Worm (Caenorhabditis elegans): ENCODE measurements around the gene C55A6.12.

The C55A6.12 gene

ce11 chrV:11529541-11529940 is 26.6 kb upstream of the C55A6.12 start:
- TF ChIP-seq ztf-1 (GFP tag; conservative IDR thresholded peaks at IDR 0.05) = no peak
- no peak for TF ChIP-seq nhr-23 (tag; optimal IDR thresholded peaks at IDR 0.05)
- TF ChIP-seq sma-9 (GFP tag; optimal IDR thresholded peaks at IDR 0.05) = peak; percentile 44
- TF ChIP-seq sma-9 (tag; optimal IDR thresholded peaks at IDR 0.05) = no peak
- no peak for TF ChIP-seq nhr-77 (tag; optimal IDR thresholded peaks at IDR 0.05)
- TF ChIP-seq nhr-129 (tag; optimal IDR thresholded peaks at IDR 0.05) = peak; percentile 41
- peak; percentile 82 for TF ChIP-seq F13H6.1 (tag; optimal IDR thresholded peaks at IDR 0.05)
- TF ChIP-seq ama-1 (optimal IDR thresholded peaks at IDR 0.05) = no peak
- no peak for TF ChIP-seq R02D3.7 (tag; optimal IDR thresholded peaks at IDR 0.05)
- no peak for TF ChIP-seq nhr-25 (tag; optimal IDR thresholded peaks at IDR 0.05)

DNA sequence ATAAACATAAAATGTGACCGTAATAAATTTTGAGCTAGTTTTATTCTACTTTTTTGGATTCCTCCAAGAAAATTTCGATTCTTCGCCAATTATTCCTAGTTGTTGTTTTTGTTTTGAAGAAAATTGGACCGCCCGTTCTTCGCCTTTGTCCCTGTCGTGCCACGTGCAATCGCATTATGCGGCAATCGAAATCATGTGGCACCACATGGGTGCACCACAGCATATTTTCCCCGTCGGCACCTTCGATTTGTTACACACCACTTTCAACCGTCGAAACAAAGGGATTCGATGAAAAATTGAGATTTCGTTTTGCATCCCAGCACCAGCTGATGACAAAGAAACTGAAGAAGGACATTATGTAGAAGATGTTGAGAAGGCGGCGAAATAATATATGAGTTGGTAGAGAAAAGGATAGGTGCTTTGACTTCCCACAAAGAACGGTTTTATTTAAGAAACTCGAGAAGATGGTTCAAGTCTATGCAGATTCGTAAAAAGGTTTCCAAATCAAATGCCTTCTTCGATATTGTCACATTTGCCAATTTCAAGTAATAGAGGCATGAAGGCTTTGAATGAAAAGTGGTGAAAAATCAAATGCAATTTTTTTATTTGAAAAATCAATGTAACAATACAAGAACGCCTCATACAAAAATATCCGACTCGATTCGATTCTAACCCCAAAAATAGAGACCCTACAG is 25.8 kb upstream of the C55A6.12 start:
- TF ChIP-seq nhr-129 (tag; optimal IDR thresholded peaks at IDR 0.05) (peak; percentile 13), nhr-25 (tag; optimal IDR thresholded peaks at IDR 0.05) (peak; percentile 30), lin-11 (tag; optimal IDR thresholded peaks at IDR 0.05) (no peak)

ce11 chrV:11527531-11527930 is 24.6 kb upstream of the C55A6.12 start, which contains the start of gene ccch-1:
ccch-1 (plus strand) TSS chrV:11527831.
- TF ChIP-seq Y55F3AM.14 (GFP tag; optimal IDR thresholded peaks at IDR 0.05) = no peak
- no peak for TF ChIP-seq mdl-1 (tag; optimal IDR thresholded peaks at IDR 0.05)
- no peak for TF ChIP-seq nhr-23 (tag; optimal IDR thresholded peaks at IDR 0.05)
- TF ChIP-seq unc-62 (GFP tag; optimal IDR thresholded peaks at IDR 0.05) = no peak
- TF ChIP-seq ztf-1 (GFP tag; conservative IDR thresholded peaks at IDR 0.05) = no peak
- no peak for TF ChIP-seq zag-1 (tag; optimal IDR thresholded peaks at IDR 0.05)

DNA sequence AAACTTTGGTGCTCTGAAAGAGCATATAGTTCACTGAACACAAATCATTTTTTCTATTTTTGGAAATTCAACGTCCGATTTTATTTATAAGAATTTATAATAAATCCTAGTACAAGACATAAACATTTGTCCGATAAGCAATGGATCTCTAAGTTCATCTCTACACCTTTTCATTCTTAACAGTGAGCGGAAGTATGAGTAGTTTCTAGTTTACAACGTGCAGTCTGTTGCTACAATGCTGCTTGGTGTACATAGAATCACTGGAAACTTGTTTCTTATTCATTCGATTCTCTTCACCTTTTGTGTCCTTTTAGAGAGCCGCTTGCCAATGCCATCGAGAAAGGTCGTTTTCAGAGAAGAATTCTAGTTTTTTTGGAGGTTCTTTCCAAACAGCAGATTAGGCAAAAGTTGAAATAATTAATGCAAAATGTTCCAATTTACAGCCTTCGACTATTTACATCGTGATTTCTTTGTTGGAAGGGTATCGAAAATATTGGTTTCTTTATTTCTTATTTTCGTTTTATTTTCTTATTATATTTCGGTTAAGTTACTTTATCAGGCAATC is 24.1 kb upstream of the C55A6.12 start:
- TF ChIP-seq nhr-25 (tag; optimal IDR thresholded peaks at IDR 0.05) = peak; percentile 53
- TF ChIP-seq egl-27 (tag; optimal IDR thresholded peaks at IDR 0.05) = no peak

DNA sequence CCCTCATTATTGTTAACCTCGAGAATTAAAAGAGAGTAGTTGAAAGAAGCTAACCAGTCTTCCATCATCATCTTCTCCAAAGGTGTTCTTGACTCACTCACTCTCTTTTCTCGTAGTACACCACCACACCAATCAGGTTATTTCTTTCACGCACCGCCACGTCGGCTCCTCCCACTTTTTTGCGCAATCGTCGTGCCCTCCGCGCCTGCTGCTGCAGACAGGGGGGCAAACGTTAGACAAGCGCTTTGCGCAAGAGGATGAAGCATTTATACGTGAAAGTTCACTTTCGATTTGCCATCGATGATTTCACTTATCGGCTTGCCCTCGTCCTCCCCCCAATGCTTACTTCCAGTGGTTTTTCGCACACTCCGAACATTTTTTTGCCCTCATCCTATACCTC is 22.4 kb upstream of the C55A6.12 start:
- TF ChIP-seq blmp-1 (tag; optimal IDR thresholded peaks at IDR 0.05; ENCODE audit: insufficient read depth) (peak; percentile 59), F13H6.1 (tag; optimal IDR thresholded peaks at IDR 0.05) (peak; percentile 59), unc-62 (GFP tag; optimal IDR thresholded peaks at IDR 0.05) (no peak), nhr-25 (tag; optimal IDR thresholded peaks at IDR 0.05) (peak; percentile 61), lin-39 (tag; optimal IDR thresholded peaks at IDR 0.05) (no peak), nhr-6 (tag; optimal IDR thresholded peaks at IDR 0.05) (no peak), gmeb-1 (tag; optimal IDR thresholded peaks at IDR 0.05) (no peak), nhr-11 (tag; optimal IDR thresholded peaks at IDR 0.05) (no peak), lsy-2 (tag; optimal IDR thresholded peaks at IDR 0.05) (no peak), nhr-21 (tag; optimal IDR thresholded peaks at IDR 0.05) (no peak), elt-1 (tag; optimal IDR thresholded peaks at IDR 0.05) (no peak), peb-1 (tag; optimal IDR thresholded peaks at IDR 0.05) (no peak), mab-5 (tag; optimal IDR thresholded peaks at IDR 0.05) (no peak)

ce11 chrV:11521448-11521847 is 18.5 kb upstream of the C55A6.12 start, which contains the start of gene pafo-1:
pafo-1 (plus strand) TSS chrV:11521703.
- TF ChIP-seq egl-27 (tag; optimal IDR thresholded peaks at IDR 0.05) (peak; percentile 81), sem-4 (tag; optimal IDR thresholded peaks at IDR 0.05) (peak; percentile 63), mbf-1 (tag; optimal IDR thresholded peaks at IDR 0.05) (no peak), skn-1 (tag; optimal IDR thresholded peaks at IDR 0.05) (no peak), nhr-129 (tag; optimal IDR thresholded peaks at IDR 0.05) (peak; percentile 72), nhr-6 (tag; optimal IDR thresholded peaks at IDR 0.05) (peak; percentile 49), sma-9 (GFP tag; optimal IDR thresholded peaks at IDR 0.05) (peak; percentile 95), sma-9 (tag; optimal IDR thresholded peaks at IDR 0.05) (no peak), mab-5 (tag; optimal IDR thresholded peaks at IDR 0.05) (peak; percentile 81), fos-1 (tag; optimal IDR thresholded peaks at IDR 0.05) (peak; percentile 52), elt-1 (tag; optimal IDR thresholded peaks at IDR 0.05) (no peak), ceh-16 (tag; optimal IDR thresholded peaks at IDR 0.05) (no peak), dmd-4 (tag; optimal IDR thresholded peaks at IDR 0.05) (no peak), peb-1 (tag; optimal IDR thresholded peaks at IDR 0.05) (no peak), unc-62 (GFP tag; optimal IDR thresholded peaks at IDR 0.05) (peak; percentile 31), lin-39 (tag; optimal IDR thresholded peaks at IDR 0.05) (no peak), blmp-1 (tag; optimal IDR thresholded peaks at IDR 0.05; ENCODE audit: insufficient read depth) (peak; percentile 41), ztf-11 (tag; optimal IDR thresholded peaks at IDR 0.05) (no peak), nhr-12 (tag; optimal IDR thresholded peaks at IDR 0.05) (peak; percentile 5), unc-55 (GFP tag; optimal IDR thresholded peaks at IDR 0.05) (peak; percentile 92), crh-2 (tag; optimal IDR thresholded peaks at IDR 0.05) (peak; percentile 74), R02D3.7 (tag; optimal IDR thresholded peaks at IDR 0.05) (peak; percentile 58), snpc-4 (tag; optimal IDR thresholded peaks at IDR 0.05) (peak; percentile 55), zag-1 (tag; optimal IDR thresholded peaks at IDR 0.05) (peak; percentile 58), ZK546.5 (tag; optimal IDR thresholded peaks at IDR 0.05) (no peak), lin-13 (GFP tag; optimal IDR thresholded peaks at IDR 0.05) (peak; percentile 84), aly-2 (tag; optimal IDR thresholded peaks at IDR 0.05) (no peak), Y55F3AM.14 (GFP tag; optimal IDR thresholded peaks at IDR 0.05) (peak; percentile 46), ztf-1 (GFP tag; conservative IDR thresholded peaks at IDR 0.05) (no peak), nhr-23 (tag; optimal IDR thresholded peaks at IDR 0.05) (no peak)

All from whole organism, L2 larva.